Worm (Caenorhabditis elegans) whole organism, L2 larva: ENCODE results near the gene T25C12.3.

Source experiments
- R02D3.7 ChIP-seq: fragments of 150-350 bp; optimal IDR thresholded peaks from 2 replicates; lab custom pipeline; 2014; ENCODE audit warnings: missing biosample characterization, missing genetic modification characterization
- alr-1 ChIP-seq: fragments of 150-350 bp; optimal IDR thresholded peaks from 2 replicates; lab custom pipeline; 2014; ENCODE audit warnings: missing biosample characterization, missing genetic modification characterization
- aly-2 ChIP-seq: fragments of 150-350 bp; optimal IDR thresholded peaks from 2 replicates; lab custom pipeline; 2014; ENCODE audit warnings: missing biosample characterization, missing genetic modification characterization
- ama-1 ChIP-seq: fragments of 150-350 bp; optimal IDR thresholded peaks from 2 replicates; lab custom pipeline; 2018; ENCODE audit warnings: inconsistent platforms
- dmd-4 ChIP-seq: sonication (generic microtip); optimal IDR thresholded peaks from 2 replicates; lab custom pipeline; 2017; ENCODE audit warnings: missing biosample characterization, missing genetic modification characterization
- egl-27 ChIP-seq: sonication (generic microtip); optimal IDR thresholded peaks from 3 replicates; lab custom pipeline; 2017; ENCODE audit warnings: missing biosample characterization, missing genetic modification reagents, missing genetic modification characterization
- elt-1 ChIP-seq: fragments of 150-350 bp; optimal IDR thresholded peaks from 2 replicates; lab custom pipeline; 2014; ENCODE audit warnings: missing biosample characterization, missing genetic modification characterization
- nhr-11 ChIP-seq: fragments of 150-350 bp; optimal IDR thresholded peaks from 2 replicates; lab custom pipeline; 2014; ENCODE audit warnings: missing biosample characterization, missing genetic modification characterization
- nhr-12 ChIP-seq: fragments of 150-350 bp; optimal IDR thresholded peaks from 2 replicates; lab custom pipeline; 2014; ENCODE audit warnings: missing biosample characterization, missing genetic modification characterization
- nhr-129 ChIP-seq: fragments of 150-350 bp; optimal IDR thresholded peaks from 2 replicates; lab custom pipeline; 2014; ENCODE audit warnings: missing biosample characterization, missing genetic modification characterization
- nhr-23 ChIP-seq: fragments of 150-350 bp; optimal IDR thresholded peaks from 2 replicates; lab custom pipeline; 2014; ENCODE audit warnings: missing biosample characterization, missing genetic modification reagents, missing genetic modification characterization
- nhr-237 ChIP-seq: fragments of 150-350 bp; optimal IDR thresholded peaks from 2 replicates; lab custom pipeline; 2014; ENCODE audit warnings: missing biosample characterization, missing genetic modification characterization
- unc-39 ChIP-seq: fragments of 150-350 bp; optimal IDR thresholded peaks from 2 replicates; lab custom pipeline; 2014; ENCODE audit warnings: missing biosample characterization, missing genetic modification characterization
- ztf-4 ChIP-seq: fragments of 150-350 bp; optimal IDR thresholded peaks from 2 replicates; lab custom pipeline; 2014; ENCODE audit warnings: missing biosample characterization, missing genetic modification characterization

ce11 chrX:11475780-11476179 is 24.0 kb downstream of the T25C12.3 start:
- TF ChIP-seq ztf-4 (tag; lab: Kevin White, UChicago) (no peak), elt-1 (tag; lab: Kevin White, UChicago) (no peak), nhr-11 (no peak), nhr-12 (tag; lab: Kevin White, UChicago) (no peak), dmd-4 (tag; lab: Kevin White, UChicago) (no peak), nhr-23 (no peak), egl-27 (tag; lab: Kevin White, UChicago) (no peak), nhr-129 (tag; lab: Kevin White, UChicago) (no peak), aly-2 (tag; lab: Kevin White, UChicago) (no peak), ama-1 (lab: Kevin White, UChicago) (no peak), R02D3.7 (no peak), alr-1 (tag; lab: Kevin White, UChicago) (no peak), unc-39 (tag; lab: Kevin White, UChicago) (no peak), nhr-237 (tag; lab: Kevin White, UChicago) (no peak)
